Worm (Caenorhabditis elegans): Measurements from ENCODE around the gene hpo-6.

- TF ChIP-seq cog-1 (tag; optimal IDR thresholded peaks at IDR 0.05) (no peak), ztf-29 (GFP tag; IDR thresholded peaks at IDR 0.05) (no peak)
Measured at ce11 chrIV:1521224-1521623, 40.8 kb upstream of the hpo-6 start, which contains the start of gene K03H6.4.

Measured in whole organism, midembryonic.